Fruit fly (Drosophila melanogaster) whole organism, larva: ENCODE measurements around the gene Prdm13.
A peak's percentile ranks its signal among the peaks of the same experiment; 100 is the strongest.

Experiments
- noc ChIP-seq: fragments of 200-800 bp; sonication (Bioruptor generic); optimal IDR thresholded peaks from 3 replicates; lab custom pipeline; 2019; ENCODE audit warnings: missing biosample characterization, mild to moderate bottlenecking, missing genetic modification characterization, moderate library complexity

The Prdm13 gene

dm6 chr3L:6184884-6185438, 22.0 kb downstream of the Prdm13 start, which contains the start of the genes D19B and CG43293:
Gene D19B, minus strand, starts transcription at chr3L:6184920.
Gene CG43293, plus strand, starts transcription at chr3L:6185189.
- TF ChIP-seq noc, result peak; percentile 72

- TF ChIP-seq noc, result peak; percentile 33
Measured at dm6 chr3L:6188995-6189927, 26.3 kb downstream of the Prdm13 start, which contains the start of the genes D19A and CG7386. Gene D19A, minus strand, starts transcription at chr3L:6189123. Gene CG7386, plus strand, starts transcription at chr3L:6189745.

dm6 chr3L:6192822-6193555, 30.1 kb downstream of the Prdm13 start, which contains the start of the genes Sf3b6 and Tnpo:
Gene Sf3b6, minus strand, starts transcription at chr3L:6193179.
Gene Tnpo, plus strand, starts transcription at chr3L:6193480.
- TF ChIP-seq noc, result peak; percentile 80

- TF ChIP-seq noc, result no peak
Measured at dm6 chr3L:6193556-6194114, 30.7 kb downstream of the Prdm13 start.

DNA sequence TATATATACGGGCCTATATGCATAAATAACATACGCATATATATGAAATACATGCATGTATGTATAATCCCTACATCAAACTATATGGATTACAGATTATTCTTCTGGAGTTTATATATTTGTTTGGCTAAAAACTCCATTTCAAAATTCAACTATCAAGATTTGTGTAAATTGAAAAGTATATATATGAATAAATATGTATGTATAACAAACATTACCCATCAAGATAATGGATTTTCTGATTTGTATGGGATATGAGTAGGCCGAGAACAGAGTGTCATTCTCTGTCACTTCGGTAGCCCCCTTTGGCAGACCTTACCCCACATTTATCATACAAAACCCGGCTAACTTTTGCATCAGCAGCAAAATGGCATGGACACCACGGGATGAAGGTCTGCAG, 37.2 kb downstream of the Prdm13 start, which contains the start of gene CG8219:
Gene CG8219 (plus strand): TSS at position 301 of the 400 bp plus-strand sequence.
- no peak for TF ChIP-seq noc
